Worm (Caenorhabditis elegans): ENCODE measurements around the gene tbx-2.

The tbx-2 gene

DNA sequence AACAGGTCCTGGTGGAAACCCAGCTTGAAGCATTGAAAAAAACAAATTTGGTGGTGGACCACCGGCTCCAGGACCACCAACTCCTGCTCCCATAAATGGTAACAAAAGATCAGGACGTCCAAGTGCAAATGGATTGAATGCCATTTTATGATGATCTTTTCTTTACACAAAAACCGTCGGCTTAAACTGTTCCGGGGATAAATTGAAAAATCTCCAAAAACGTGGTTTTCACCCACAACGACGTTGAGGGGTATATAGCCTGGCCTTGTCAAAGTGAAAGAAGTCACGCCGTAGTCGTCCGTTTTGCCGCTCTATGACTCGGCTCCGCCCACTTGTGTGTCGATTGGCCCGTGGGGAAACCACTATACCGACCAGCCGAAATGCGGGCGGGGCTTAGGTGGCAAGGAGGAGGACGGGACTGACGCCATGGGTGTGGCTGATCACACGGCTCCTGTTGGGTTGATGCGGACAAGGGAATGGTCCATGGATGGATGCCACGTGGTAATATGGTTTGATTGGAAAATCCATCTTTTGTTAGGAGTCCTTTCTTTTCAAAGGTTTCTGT, at the start of gene tbx-2:
tbx-2 (minus strand) TSS at position 264 of the 565 bp plus-strand sequence.
- no peak for TF ChIP-seq unc-62 (GFP tag; optimal IDR thresholded peaks at IDR 0.05)

DNA sequence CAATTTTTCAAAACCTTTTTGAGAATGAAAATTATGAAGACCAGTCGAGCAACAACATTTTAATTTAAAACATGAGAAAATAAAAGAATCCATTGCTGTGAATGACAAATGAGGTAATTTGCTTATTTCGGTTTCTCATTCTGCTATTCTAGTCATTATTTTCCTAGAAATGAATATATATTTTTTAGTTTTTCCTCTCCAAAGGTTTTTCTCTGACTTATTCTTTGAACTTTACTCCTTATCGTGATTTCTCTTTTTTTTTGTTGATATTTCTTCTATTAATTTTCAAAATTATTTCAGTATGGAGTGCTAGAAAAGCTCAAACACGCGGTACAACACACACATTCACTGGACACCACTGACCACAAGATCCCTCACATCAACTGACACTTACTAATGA, 49.5 kb upstream of the tbx-2 start, which contains the start of gene pup-2:
pup-2 (plus strand) TSS at position 301 of the 400 bp plus-strand sequence.
- no peak for TF ChIP-seq unc-62 (GFP tag; optimal IDR thresholded peaks at IDR 0.05)

DNA sequence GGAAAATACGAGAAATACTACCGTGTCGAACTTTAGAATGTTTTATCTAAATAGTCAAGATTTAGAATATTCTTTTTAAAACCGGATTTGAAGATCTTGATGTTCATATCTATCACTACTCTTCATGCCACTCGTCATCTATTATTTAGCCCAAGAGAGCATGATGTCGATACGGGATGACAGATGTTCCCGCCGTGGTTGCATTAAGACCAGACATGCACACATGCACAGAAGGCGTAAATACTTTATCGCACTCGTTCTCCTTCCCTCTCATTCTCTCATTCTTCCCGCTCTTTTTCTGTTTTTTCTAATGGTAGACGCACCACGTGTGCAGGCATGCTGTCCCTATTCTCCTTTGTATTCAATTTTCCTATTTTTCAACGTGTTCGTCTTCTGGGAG, 47.3 kb upstream of the tbx-2 start:
- TF ChIP-seq unc-62 (GFP tag; optimal IDR thresholded peaks at IDR 0.05), result no peak

DNA sequence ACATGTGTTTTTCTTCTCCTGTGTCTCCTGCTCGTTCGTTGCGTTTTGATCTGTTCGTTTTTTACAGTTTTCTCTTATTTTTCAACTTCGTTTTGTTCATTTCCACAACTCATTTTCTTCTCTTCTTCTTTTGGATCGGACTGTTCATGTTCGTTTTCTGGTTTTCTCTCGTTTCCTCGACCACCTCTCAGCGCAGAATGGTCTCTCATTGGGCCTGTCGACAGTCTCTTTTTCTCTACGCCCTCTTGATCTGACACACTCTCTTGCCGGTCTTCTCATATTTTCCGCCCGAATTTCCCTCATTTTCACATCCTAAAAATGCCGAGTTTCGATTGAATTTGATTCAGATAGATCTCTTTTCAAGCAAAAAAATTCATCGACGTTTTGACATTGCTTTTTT, 45.5 kb upstream of the tbx-2 start:
- no peak for TF ChIP-seq unc-62 (GFP tag; optimal IDR thresholded peaks at IDR 0.05)

DNA sequence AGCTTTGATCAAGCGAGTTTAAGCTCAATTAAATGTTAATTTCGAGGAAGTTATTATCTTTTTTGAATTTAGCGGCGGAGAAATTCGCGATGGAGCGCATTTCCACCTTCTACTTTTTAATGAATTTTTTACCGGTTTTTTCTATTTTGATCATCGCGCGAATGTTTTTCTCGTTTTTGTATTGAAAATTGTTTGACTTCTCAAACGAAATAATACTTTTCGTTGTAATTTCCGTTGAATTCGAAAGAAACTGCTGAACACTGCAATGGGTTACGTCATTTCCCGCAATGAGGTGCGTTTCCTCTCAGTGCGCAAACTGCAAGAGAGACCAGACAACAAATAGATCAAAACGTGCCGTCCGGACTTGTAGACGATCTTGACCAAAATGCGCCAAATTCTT, 45.1 kb upstream of the tbx-2 start:
- TF ChIP-seq unc-62 (GFP tag; optimal IDR thresholded peaks at IDR 0.05), result no peak

DNA sequence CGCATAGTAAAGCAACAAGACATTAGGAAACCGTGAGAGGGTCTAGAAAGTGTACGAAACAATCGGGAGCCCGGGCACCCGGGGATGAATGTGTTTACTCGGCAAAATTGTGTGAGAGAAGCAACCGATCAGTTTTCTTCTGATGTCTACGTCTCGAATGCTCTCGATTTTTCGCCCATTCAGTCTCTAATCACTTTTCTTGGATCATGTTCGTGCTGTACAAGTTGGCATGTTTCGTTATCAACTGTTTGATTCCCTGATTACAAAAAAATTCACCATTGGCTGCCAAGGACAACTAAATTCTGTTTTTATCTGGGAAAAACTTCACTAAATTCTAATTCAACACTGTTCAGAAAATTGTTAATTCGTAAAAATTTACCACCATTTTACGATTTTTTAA, 44.5 kb upstream of the tbx-2 start:
- TF ChIP-seq unc-62 (GFP tag; optimal IDR thresholded peaks at IDR 0.05), result no peak

DNA sequence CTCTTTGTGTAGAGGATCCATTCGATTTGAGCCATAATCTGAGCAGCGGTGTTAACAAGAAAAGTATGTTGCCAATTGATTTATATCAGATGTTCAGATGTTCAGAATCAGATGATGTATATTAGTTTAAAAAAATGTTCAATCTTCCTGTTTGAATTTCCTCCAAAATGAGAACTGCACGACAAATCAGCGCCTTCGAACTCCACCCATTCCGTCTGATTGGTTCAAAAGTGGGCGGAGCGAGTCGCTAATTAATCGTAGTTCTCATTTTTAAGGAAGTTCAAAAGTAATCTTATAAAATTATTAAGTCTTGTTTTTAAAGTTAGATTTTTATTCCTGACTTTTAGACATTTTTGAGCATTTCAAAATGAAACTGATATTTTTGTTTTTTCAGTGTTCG, 43.1 kb upstream of the tbx-2 start:
- TF ChIP-seq unc-62 (GFP tag; optimal IDR thresholded peaks at IDR 0.05), result no peak

DNA sequence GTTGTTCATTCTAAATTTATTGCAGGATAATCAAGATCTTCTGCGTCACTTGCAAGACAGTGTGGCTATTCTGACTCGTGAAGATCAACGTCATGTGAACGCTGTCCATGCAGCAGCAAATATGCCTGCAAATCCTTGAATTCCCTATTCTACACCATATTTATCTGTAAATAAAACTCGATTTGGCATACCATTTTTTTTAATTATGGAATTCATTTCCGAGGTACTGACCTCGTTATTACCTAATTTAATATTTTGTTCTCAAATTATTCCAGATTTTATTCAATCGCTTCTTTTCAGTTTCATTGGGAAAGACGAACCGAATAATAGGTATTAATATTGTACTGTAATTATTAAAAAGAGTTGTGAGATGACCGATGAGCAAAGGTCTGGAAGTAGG, 37.5 kb upstream of the tbx-2 start, which contains the start of gene cid-1:
cid-1 (plus strand) TSS at position 301 of the 400 bp plus-strand sequence.
- TF ChIP-seq unc-62 (GFP tag; optimal IDR thresholded peaks at IDR 0.05), result no peak

DNA sequence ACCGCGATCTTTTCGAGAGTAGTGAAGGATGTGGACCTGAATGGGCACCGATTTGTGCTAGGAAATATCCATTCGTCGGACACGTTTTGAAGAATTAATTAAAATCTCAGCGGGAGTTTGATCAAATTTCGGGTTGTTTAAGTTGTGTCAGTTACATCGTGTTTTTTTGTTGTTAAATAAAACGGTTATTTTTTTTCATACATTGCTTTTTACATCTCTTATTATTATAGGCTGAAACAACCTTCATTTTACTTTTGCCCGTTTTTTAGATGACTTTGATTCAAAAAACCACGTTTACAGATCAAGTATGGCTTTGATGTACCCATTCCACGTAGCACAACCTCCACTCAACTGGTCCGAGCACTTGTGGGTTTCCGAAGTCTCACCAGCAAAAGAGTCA, 37.0 kb upstream of the tbx-2 start, which contains the start of gene emb-1:
emb-1 (plus strand) TSS at position 301 of the 400 bp plus-strand sequence.
- no peak for TF ChIP-seq unc-62 (GFP tag; optimal IDR thresholded peaks at IDR 0.05)

DNA sequence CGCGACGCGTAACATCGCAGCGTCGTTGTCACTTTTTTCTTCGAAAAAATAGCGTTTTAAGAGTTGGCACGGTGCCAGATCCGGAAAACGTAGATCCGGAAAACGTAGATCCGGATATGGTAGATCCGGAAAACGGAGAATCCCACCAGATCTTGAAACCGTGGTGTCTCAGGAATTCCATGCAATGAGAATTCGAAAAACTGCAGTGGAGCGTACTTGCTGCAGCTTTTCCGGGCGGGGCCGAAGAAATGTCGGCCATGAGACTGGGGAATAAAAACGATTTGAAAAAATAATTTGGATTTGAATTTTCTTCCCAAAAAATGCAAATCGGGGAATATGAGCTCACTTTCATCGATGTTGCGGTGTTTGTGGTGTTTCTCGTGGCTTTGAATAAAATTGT, 36.4 kb upstream of the tbx-2 start, which contains the start of gene K10D2.5:
K10D2.5 (plus strand) TSS at position 251 of the 400 bp plus-strand sequence.
- TF ChIP-seq unc-62 (GFP tag; optimal IDR thresholded peaks at IDR 0.05), result no peak

DNA sequence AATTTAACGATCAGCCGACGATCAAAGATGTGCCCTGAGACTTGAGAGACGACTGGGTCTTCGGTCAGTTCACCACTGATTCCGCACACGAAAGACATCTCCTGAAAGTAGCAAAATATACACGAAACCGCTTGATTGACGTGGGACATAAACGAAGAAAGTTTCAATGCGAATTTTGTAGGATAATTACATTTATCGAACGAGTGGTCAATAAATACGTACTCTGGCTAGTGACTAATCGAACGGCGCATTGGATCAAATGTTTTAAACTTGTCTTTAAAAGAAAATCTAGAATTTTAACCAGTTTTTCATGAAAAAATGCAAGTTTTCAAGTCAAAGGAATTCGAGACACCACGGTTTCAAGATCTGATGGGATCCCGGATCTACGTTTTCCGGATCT, 35.8 kb upstream of the tbx-2 start, which contains the start of gene prp-19:
prp-19 (minus strand) TSS at position 101 of the 400 bp plus-strand sequence.
- TF ChIP-seq unc-62 (GFP tag; optimal IDR thresholded peaks at IDR 0.05), result no peak

DNA sequence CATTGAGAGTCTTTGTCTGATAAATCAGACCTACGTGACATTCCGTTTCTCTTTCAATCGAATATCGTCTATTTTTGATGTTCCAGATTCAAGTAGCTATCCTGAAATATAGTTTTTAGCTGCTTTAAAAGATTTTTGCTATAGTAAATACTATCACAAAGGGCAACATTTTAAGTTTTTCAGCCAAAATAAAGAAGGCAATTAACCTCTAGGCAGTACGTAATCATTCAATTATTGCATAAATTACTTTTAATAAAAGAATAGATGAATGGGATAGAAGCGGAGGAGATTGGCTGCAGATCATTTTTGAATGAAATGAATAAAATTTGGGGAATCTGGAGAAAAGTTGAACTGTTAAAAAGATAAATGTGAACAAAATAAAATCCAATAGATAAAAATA, 33.6 kb upstream of the tbx-2 start, which contains the start of gene ulp-1:
ulp-1 (minus strand) TSS at position 101 of the 400 bp plus-strand sequence.
- no peak for TF ChIP-seq unc-62 (GFP tag; optimal IDR thresholded peaks at IDR 0.05)

DNA sequence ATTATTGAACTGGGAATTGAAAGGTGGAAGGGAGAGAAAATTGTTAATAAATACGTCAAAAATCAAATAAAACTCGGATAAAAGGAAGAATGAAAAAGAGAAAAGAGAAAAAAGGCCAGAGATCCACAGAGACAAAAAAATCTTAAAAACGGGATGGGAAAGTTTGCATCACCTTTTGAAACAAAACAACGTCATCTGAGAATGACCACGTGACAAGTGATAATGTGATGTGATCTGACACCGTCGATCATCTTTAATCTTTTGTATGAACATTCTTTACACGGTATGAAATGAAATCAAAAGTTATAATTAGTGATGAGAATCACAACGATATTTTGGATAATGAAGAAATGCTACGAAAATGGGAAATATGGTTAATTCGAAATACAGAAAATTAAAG, 29.6 kb upstream of the tbx-2 start:
- no peak for TF ChIP-seq unc-62 (GFP tag; optimal IDR thresholded peaks at IDR 0.05)

DNA sequence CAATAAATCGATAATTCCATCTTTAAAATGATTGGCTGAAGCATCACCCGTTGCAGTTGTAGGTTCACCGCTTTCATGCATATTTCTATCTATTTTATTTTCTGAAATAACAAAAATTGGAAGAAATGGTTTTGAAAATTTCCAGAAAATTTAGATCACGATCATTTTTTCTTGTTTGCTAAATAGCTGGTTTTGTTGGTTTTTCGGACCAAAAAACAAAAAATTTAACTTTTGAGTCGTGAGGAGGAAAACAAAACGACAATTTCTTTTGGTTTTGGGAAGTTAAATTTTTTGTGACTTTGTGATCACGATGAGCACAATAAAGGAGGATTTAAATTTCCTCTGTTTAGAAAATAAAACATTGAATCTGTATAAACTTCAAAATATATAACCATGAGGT, 29.1 kb upstream of the tbx-2 start, which contains the start of gene T10F2.2:
T10F2.2 (minus strand) TSS at position 101 of the 400 bp plus-strand sequence.
- no peak for TF ChIP-seq unc-62 (GFP tag; optimal IDR thresholded peaks at IDR 0.05)

DNA sequence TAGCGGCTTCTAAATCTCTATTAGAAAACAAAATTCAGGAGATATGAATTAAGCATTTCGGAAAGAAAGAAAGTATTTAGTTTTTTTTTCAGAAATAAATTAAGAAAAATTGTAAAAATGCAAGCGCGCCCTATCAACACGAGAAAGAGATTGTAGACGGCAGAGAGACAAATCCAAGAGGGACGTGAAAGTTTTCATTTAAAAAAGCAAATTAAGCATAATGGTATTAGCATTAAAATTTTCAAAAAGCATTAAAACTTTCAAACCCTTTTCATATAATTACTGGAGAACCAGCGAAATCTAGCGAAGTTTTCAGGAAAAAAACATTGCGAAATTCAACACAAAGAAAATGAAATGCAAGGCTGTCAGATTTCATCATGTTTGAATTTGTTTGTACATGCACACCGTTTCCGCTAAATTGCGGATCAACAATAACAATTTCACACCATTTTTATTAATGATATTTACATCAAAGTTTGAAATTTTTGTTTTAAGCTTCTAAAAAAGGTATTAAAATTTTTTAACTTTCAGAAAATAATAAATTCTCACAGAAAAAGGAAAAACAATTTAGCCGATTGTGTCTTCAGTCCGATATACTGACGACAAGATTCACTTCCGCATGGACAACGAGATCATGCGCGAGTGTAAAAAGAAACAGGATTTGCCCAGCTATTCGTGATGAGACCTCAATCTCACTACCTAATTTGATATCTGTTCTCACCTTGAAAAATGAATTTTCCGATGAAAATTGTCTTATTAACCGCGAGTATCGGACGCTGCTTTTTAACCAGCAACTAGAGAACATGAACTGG, 26.9 kb upstream of the tbx-2 start, which contains the start of gene gars-1:
gars-1 (minus strand) TSS at position 808 of the 812 bp plus-strand sequence.
- no peak for TF ChIP-seq unc-62 (GFP tag; optimal IDR thresholded peaks at IDR 0.05)

DNA sequence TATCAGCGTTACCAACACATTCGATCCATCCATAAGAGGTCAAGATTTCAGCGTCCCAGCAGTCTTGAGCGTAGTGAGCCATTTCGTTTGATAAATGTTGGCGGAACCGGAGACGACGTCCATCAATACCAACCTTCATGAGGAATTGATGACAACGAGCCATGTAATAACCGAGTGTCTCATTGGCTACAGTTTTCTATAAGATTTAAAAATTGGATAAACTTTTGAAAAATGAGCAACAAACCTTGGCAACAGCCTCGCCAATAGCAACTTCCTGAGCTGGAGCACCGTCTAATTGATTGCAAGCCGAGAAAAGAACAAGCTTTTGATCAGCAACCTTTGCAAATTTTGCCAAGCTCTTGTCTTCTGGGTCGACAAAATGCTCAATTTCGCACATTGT, 24.7 kb upstream of the tbx-2 start:
- no peak for TF ChIP-seq unc-62 (GFP tag; optimal IDR thresholded peaks at IDR 0.05)

DNA sequence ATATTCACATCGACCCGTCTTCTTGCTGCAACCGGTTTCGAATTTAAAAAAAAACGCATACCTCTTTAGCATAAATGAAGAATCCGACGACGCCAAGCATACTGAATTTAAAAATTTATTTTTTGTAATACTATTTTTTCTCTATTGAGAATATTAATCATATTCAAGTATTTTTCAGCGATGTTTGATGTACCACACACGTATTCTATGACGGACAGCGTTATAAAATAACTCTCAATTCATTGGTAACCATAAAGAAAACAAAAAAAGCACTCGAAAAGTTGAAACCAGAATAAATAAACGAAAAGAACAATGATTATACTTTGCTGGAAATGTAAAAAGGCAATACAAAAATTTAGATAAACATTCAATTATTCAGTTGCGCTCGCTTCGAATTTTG, 23.4 kb upstream of the tbx-2 start, which contains the start of gene T10F2.5:
T10F2.5 (minus strand) TSS at position 101 of the 400 bp plus-strand sequence.
- TF ChIP-seq unc-62 (GFP tag; optimal IDR thresholded peaks at IDR 0.05), result no peak

All from whole organism, dauer.